Worm (Caenorhabditis elegans) whole organism, young adult: ENCODE data around the gene W07A12.4.
A peak's percentile ranks its signal among the peaks of the same experiment; 100 is the strongest.

Experiments
- C17E4.6 ChIP-seq: fragments of 200-800 bp; sonication (Bioruptor generic); IDR thresholded peaks from 2 replicates; pipeline ENCODE4 v1.3.6; 2022; ENCODE audit warnings: missing genetic modification reagents, missing genetic modification characterization, missing compliant biosample characterization
- Y53F4B.3 ChIP-seq: fragments of 200-800 bp; sonication (Bioruptor generic); IDR thresholded peaks from 2 replicates; pipeline ENCODE4 v1.3.6; 2022; ENCODE audit warnings: missing genetic modification reagents, missing genetic modification characterization, missing compliant biosample characterization
- attf-3 ChIP-seq: fragments of 200-800 bp; sonication (Bioruptor generic); conservative IDR thresholded peaks from 2 replicates; pipeline ENCODE4 v1.3.6; 2022; ENCODE audit warnings: missing genetic modification reagents, missing genetic modification characterization, missing compliant biosample characterization
- ceh-40 ChIP-seq: fragments of 200-800 bp; sonication (Bioruptor generic); IDR thresholded peaks from 2 replicates; pipeline ENCODE4 v1.3.6; 2022; ENCODE audit warnings: missing genetic modification characterization, missing compliant biosample characterization
- lag-1 ChIP-seq: fragments of 200-800 bp; sonication (Bioruptor generic); IDR thresholded peaks from 2 replicates; pipeline ENCODE4 v1.3.6; 2022; ENCODE audit warnings: missing genetic modification reagents, missing genetic modification characterization, missing compliant biosample characterization
- let-607 ChIP-seq, 2 experiments: fragments of 200-800 bp in 1 of 2; sonication (Bioruptor generic) in 1 of 2; sonication (generic microtip) in 1 of 2; optimal IDR thresholded peaks; 2 replicates each; lab custom pipeline; 2016 to 2018; ENCODE audit warnings: mild to moderate bottlenecking in 2 of 2, missing compliant biosample characterization in 2 of 2, missing genetic modification characterization in 2 of 2, moderate library complexity in 2 of 2, missing genotype in 1 of 2
- madf-6 ChIP-seq: fragments of 200-800 bp; sonication (Bioruptor generic); IDR thresholded peaks from 2 replicates; pipeline ENCODE4 v1.3.6; 2022; ENCODE audit warnings: missing genetic modification reagents, missing genetic modification characterization, missing compliant biosample characterization
- mes-4 ChIP-seq: sonication (generic microtip); optimal IDR thresholded peaks from 2 replicates; lab custom pipeline; 2016; ENCODE audit warnings: missing genotype, missing genetic modification characterization, missing compliant biosample characterization
- nhr-80 ChIP-seq: sonication (generic microtip); optimal IDR thresholded peaks from 2 replicates; lab custom pipeline; 2016; ENCODE audit warnings: missing genetic modification characterization, missing compliant biosample characterization
- snpc-4 ChIP-seq, 5 experiments: fragments of 150-350 bp in 1 of 5; sonication (generic microtip) in 4 of 5; optimal IDR thresholded peaks; 2 replicates each; lab custom pipeline; 2014 to 2018; ENCODE audit warnings: missing genetic modification characterization in 5 of 5, missing biosample characterization in 3 of 5, antibody characterized with exemption in 2 of 5, mild to moderate bottlenecking in 2 of 5, missing compliant biosample characterization in 2 of 5, missing genotype in 2 of 5, moderate library complexity in 2 of 5, missing genetic modification reagents in 1 of 5
- somi-1 ChIP-seq: fragments of 200-800 bp; sonication (Bioruptor generic); optimal IDR thresholded peaks from 2 replicates; lab custom pipeline; 2018; ENCODE audit warnings: mild to moderate bottlenecking, missing genetic modification characterization, missing compliant biosample characterization

W07A12.4 gene

DNA sequence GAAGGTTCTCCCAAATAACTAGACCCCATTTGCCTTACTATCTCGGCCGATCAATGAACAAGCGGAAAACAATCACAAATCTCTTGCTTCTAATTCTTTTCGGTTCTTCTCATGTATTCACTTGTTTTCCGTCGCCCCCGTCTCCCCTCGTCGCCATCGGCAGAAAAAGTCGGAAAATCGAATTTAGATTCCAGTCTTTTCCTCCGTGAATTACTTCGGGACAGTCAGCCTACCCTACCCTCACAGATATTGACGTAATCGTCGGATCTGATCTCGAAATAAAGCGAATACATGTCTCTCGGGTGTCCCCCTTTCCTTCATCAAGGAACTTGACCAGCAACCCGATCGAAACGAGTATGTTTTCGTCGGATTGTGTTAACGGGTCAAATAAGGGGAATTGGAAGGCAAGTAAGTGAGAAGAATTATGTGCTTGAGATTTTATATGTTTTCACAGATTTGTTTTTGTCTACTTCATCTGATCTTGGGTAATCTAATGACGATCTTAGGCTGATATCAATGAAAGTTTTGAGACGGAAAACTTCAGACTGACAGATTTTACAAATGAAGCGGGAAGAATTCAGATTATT, 44.5 kb downstream of the W07A12.4 start:
- TF ChIP-seq C17E4.6, result no peak
- 0 out of 2 replicates have a peak, but pooled peaks have one; percentile 14 for TF ChIP-seq ceh-40 (GFP tag; lab: Robert Waterston, UW)

DNA sequence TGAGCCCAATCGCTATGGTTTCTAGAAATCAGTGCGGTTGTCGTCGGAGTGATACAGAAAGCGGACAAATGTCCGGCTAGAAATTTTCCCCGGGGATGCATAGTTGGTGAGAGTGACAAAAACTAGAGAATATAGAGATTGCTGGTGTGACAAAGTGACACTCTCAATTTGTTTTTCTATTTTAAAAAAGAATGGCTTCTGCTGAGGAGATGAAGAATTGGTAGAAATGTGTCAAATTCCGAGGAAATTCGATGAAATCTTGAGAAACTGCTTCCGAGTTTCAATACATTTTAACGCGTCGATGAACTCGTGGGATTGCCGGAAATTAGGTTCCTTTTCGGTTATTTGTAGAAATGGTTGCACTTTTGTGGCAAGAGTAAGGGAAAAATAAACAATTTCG, 48.1 kb downstream of the W07A12.4 start, which contains the start of gene twk-4:
Gene twk-4, minus strand, starts transcription at position 101 of the 400 bp plus-strand sequence.
- TF ChIP-seq madf-6 (GFP tag; lab: Robert Waterston, UW) (no peak), attf-3 (GFP tag; lab: Robert Waterston, UW) (no peak), somi-1 (GFP tag; lab: Kevin White, UChicago) (no peak)

DNA sequence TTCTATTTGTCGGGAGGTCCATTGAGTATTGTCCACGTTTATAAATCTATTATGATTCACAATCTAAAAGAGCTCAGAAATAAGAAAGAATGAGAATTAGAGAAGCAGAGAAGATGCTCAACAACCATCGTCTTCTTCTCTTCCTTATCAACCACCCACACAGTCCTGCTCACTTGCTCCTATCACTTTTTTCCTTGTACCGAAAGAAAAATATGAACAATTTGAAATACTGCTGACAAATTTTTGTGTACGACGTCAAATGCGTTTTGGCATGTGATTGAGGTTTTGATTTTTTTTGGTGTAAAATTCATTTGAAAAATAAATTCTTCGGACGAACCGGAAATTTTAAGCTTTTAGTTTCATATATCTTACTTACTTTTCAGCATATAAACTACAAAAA, 50.3 kb downstream of the W07A12.4 start:
- no peak for TF ChIP-seq snpc-4 (GFP tag; optimal IDR thresholded peaks at IDR 0.05; lab: Kevin White, UChicago)
- peak in 1 of 4 experiments; percentile 1 for TF ChIP-seq snpc-4 (tag; optimal IDR thresholded peaks at IDR 0.05; lab: Kevin White, UChicago)
- no peak for TF ChIP-seq mes-4 (tag; lab: Kevin White, UChicago)
- TF ChIP-seq nhr-80 (tag; lab: Kevin White, UChicago), result peak; percentile 85
- TF ChIP-seq let-607 (tag; optimal IDR thresholded peaks at IDR 0.05; lab: Kevin White, UChicago), result peak in 1 of 2 experiments; percentile 17
- TF ChIP-seq Y53F4B.3 (GFP tag; lab: Robert Waterston, UW), result no peak

DNA sequence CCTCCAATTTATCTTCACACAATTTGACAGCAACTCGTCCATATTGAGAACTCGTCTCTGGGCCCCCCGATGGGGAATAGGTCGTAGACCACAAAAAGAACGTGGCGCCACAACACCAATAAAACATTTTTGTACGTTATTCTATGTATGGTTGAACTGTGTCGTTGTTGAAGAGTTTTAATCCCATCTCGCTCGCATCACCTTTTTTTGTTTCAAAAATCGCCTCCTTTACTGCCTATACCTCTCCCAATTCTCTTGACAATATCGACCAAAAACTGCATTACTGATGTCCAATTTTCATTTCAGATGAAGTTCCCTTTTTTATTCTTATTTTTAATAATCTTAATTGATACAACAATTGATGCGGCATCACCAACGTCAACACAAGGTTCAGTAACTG, 51.2 kb downstream of the W07A12.4 start, which contains the start of gene let-23:
Gene let-23, plus strand, starts transcription at position 301 of the 400 bp plus-strand sequence.
- no peak for TF ChIP-seq lag-1
